Fruit fly (Drosophila melanogaster): Measurements from ENCODE around the gene CG11878.

CG11878 gene

DNA sequence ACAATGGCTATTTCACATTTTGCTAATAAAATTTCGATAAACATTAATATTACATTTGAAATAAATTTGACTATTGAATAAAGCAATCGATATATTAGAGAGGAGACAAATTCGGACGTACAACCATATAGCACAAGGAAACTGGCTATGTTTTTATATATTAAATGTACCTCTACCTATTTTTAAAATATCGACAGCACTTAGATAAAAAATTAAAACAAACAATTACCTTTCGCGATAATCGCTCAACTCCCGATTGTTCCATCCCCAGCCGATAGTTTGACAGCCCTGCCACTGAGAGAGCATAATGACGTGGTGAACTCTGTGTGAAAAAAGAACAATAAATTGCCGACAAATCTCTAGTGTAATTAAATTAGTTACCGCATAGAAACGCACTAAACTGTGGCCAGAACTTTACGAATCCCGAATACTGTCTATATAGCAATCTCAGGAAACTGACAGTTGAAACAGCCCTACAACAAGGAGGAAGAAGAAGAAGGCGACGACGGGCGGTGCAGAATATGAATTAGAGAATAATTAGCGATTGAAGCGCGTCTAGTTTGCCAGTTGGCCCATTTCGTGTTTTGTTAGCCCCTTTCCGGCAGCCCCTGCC is 14.9 kb upstream of the CG11878 start, which contains the start of gene CG11857 (continued):
- peak; percentile 88 for TF ChIP-seq CG17802 (tag; optimal IDR thresholded peaks at IDR 0.05)
- TF ChIP-seq Neu2 (GFP tag; optimal IDR thresholded peaks at IDR 0.05; ENCODE audit: borderline replicate concordance) = peak; percentile 83
- TF ChIP-seq Spps (tag; optimal IDR thresholded peaks at IDR 0.05) = peak; percentile 94
- peak; percentile 98 for TF ChIP-seq CG13775 (GFP tag; optimal IDR thresholded peaks at IDR 0.05)
- TF ChIP-seq BEAF-32 (GFP tag; optimal IDR thresholded peaks at IDR 0.05) = peak; percentile 100
- peak; percentile 90 for TF ChIP-seq CG2875 (GFP tag; optimal IDR thresholded peaks at IDR 0.05)
- TF ChIP-seq CG5953 (GFP tag; IDR thresholded peaks at IDR 0.05) = peak; percentile 96
- TF ChIP-seq Med (GFP tag) = peak; percentile 100
- TF ChIP-seq Myb (GFP tag; optimal IDR thresholded peaks at IDR 0.05) = peak; percentile 89
- peak; percentile 94 for TF ChIP-seq gcm (GFP tag; optimal IDR thresholded peaks at IDR 0.05)
- TF ChIP-seq dmrt11E (tag; optimal IDR thresholded peaks at IDR 0.05) = peak; percentile 98
- peak; percentile 95 for TF ChIP-seq CG7987 (GFP tag; optimal IDR thresholded peaks at IDR 0.05)
- TF ChIP-seq CG34376 (GFP tag; optimal IDR thresholded peaks at IDR 0.05) = peak; percentile 97
- no peak for TF ChIP-seq pan (optimal IDR thresholded peaks at IDR 0.05)
- peak in 1 of 2 experiments; percentile 99 for TF ChIP-seq pan (GFP tag; optimal IDR thresholded peaks at IDR 0.05 in 1 of 2, IDR thresholded peaks at IDR 0.05 in 1 of 2)
- TF ChIP-seq CG12104 (GFP tag; optimal IDR thresholded peaks at IDR 0.05) = peak; percentile 97
- TF ChIP-seq slou (GFP tag; optimal IDR thresholded peaks at IDR 0.05) = peak; percentile 98
- peak; percentile 80 for TF ChIP-seq crol (GFP tag; IDR thresholded peaks at IDR 0.05)
- peak; percentile 98 for TF ChIP-seq kay (GFP tag; optimal IDR thresholded peaks at IDR 0.05)
- TF ChIP-seq CG2889 (GFP tag; IDR thresholded peaks at IDR 0.05) = peak; percentile 99
- peak in 1 of 3 experiments; percentile 97 for TF ChIP-seq lola (GFP tag; optimal IDR thresholded peaks at IDR 0.05)
- TF ChIP-seq CG12219 (GFP tag; optimal IDR thresholded peaks at IDR 0.05) = peak; percentile 92
- TF ChIP-seq NfI (GFP tag; optimal IDR thresholded peaks at IDR 0.05) = peak; percentile 98
- peak; percentile 80 for TF ChIP-seq run (tag; optimal IDR thresholded peaks at IDR 0.05)
- TF ChIP-seq pum (GFP tag; optimal IDR thresholded peaks at IDR 0.05) = peak; percentile 99
- peak in 1 of 2 experiments; percentile 82 for TF ChIP-seq Dfd (GFP tag; optimal IDR thresholded peaks at IDR 0.05)
- peak; percentile 100 for TF ChIP-seq sna (GFP tag; IDR thresholded peaks at IDR 0.05; ENCODE audit: partially characterized antibody)
- TF ChIP-seq CG6765 (GFP tag; optimal IDR thresholded peaks at IDR 0.05) = peak; percentile 87
- no peak for TF ChIP-seq fru (optimal IDR thresholded peaks at IDR 0.05)
- peak; percentile 99 for TF ChIP-seq CG10366 (GFP tag; IDR thresholded peaks at IDR 0.05)
- TF ChIP-seq grau (tag; optimal IDR thresholded peaks at IDR 0.05) = peak; percentile 97
- TF ChIP-seq Dbx (GFP tag; IDR thresholded peaks at IDR 0.05) = peak; percentile 99
- peak; percentile 98 for TF ChIP-seq HLH54F (GFP tag; optimal IDR thresholded peaks at IDR 0.05)
- peak; percentile 86 for TF ChIP-seq btn (GFP tag; optimal IDR thresholded peaks at IDR 0.05)
- peak; percentile 97 for TF ChIP-seq CG32767 (GFP tag; IDR thresholded peaks at IDR 0.05)
- TF ChIP-seq CG7963 (GFP tag; IDR thresholded peaks at IDR 0.05; ENCODE audit: partially characterized antibody) = peak; percentile 99
- peak; percentile 93 for TF ChIP-seq psq (GFP tag; optimal IDR thresholded peaks at IDR 0.05)
- peak; percentile 95 for TF ChIP-seq CG8388 (GFP tag; optimal IDR thresholded peaks at IDR 0.05)
- no peak for TF ChIP-seq CG1832 (GFP tag; optimal IDR thresholded peaks at IDR 0.05)
- TF ChIP-seq crc (GFP tag; optimal IDR thresholded peaks at IDR 0.05) = peak; percentile 95
- TF ChIP-seq luna (GFP tag; optimal IDR thresholded peaks at IDR 0.05) = peak; percentile 91
- TF ChIP-seq Hr78 (GFP tag; optimal IDR thresholded peaks at IDR 0.05) = no peak
- peak; percentile 98 for TF ChIP-seq B-H1 (GFP tag; IDR thresholded peaks at IDR 0.05)
- no peak for TF ChIP-seq cad (GFP tag; optimal IDR thresholded peaks at IDR 0.05)
- peak; percentile 79 for TF ChIP-seq wek (GFP tag; optimal IDR thresholded peaks at IDR 0.05)
- peak; percentile 98 for TF ChIP-seq CG12942 (GFP tag; optimal IDR thresholded peaks at IDR 0.05)
- TF ChIP-seq Kr (GFP tag; optimal IDR thresholded peaks at IDR 0.05) = peak; percentile 21
- peak; percentile 87 for TF ChIP-seq CG6683 (GFP tag; optimal IDR thresholded peaks at IDR 0.05)
- peak; percentile 95 for TF ChIP-seq CG11504 (tag; optimal IDR thresholded peaks at IDR 0.05)
- TF ChIP-seq Ptx1 (GFP tag; IDR thresholded peaks at IDR 0.05) = peak; percentile 99
